Fruit fly (Drosophila melanogaster): ENCODE results near the gene eIF1A.

The eIF1A gene

DNA sequence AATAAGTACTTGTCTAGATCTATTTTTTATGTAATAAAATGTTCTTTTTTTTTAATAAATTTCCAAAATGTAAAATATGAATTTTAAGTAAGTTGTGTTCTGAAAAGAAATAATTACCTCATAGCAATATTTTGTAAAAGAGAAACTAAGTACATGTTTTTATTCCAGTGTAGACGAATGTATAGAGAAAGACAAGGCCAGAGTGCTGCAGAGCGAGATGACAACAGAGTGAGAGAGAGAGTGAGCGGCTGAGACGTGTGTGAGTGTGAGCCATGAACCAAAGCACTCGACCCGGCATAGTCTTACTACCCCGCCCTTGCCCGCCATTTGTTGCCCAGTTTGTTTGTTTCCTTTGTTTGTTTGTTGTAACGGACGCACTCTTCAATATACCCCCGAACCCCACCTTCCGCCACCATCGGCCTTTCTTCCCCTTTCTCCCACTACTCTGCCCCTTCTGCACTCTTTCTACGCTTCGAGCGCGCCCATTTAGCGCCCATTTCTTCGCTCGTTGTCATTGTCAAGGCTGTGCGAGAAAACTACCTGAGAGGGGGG, 37.0 kb downstream of the eIF1A start (continued):
- TF ChIP-seq CG15269 (tag; optimal IDR thresholded peaks at IDR 0.05) (peak; percentile 67), CG12744 (GFP tag; optimal IDR thresholded peaks at IDR 0.05) (no peak), Lhr (GFP tag; optimal IDR thresholded peaks at IDR 0.05) (peak; percentile 58), ac (GFP tag; optimal IDR thresholded peaks at IDR 0.05) (no peak), Poxn (GFP tag; IDR thresholded peaks at IDR 0.05) (no peak), CG5180 (GFP tag; optimal IDR thresholded peaks at IDR 0.05) (peak; percentile 76), inv (GFP tag; IDR thresholded peaks at IDR 0.05; ENCODE audit: partially characterized antibody) (no peak), CG18476 (GFP tag; optimal IDR thresholded peaks at IDR 0.05) (peak; percentile 3), CG4820 (GFP tag; optimal IDR thresholded peaks at IDR 0.05) (peak; percentile 18), Deaf1 (tag; optimal IDR thresholded peaks at IDR 0.05) (peak; percentile 21), CG30431 (GFP tag; optimal IDR thresholded peaks at IDR 0.05) (peak; percentile 27), Antp (GFP tag; optimal IDR thresholded peaks at IDR 0.05) (peak; percentile 24), zfh2 (GFP tag; optimal IDR thresholded peaks at IDR 0.05) (no peak), Nf-YC (tag; optimal IDR thresholded peaks at IDR 0.05) (peak; percentile 71), lola (GFP tag; optimal IDR thresholded peaks at IDR 0.05) (peak in 1 of 3 experiments; percentile 88), chm (GFP tag; IDR thresholded peaks at IDR 0.05) (peak; percentile 81), Ssrp (tag; optimal IDR thresholded peaks at IDR 0.05) (peak; percentile 52), sens (GFP tag) (peak; percentile 83), Nf-YA (GFP tag; IDR thresholded peaks at IDR 0.05) (0 out of 2 replicates have a peak, but pooled peaks have one; percentile 45), Taf1 (GFP tag; IDR thresholded peaks at IDR 0.05) (peak; percentile 57), tin (GFP tag; optimal IDR thresholded peaks at IDR 0.05) (peak; percentile 35), CG6254 (GFP tag; optimal IDR thresholded peaks at IDR 0.05) (peak; percentile 54), Nf-YB (GFP tag; optimal IDR thresholded peaks at IDR 0.05) (peak; percentile 61), unpg (GFP tag; optimal IDR thresholded peaks at IDR 0.05) (peak; percentile 20), CG6689 (GFP tag; IDR thresholded peaks at IDR 0.05) (peak; percentile 62), danr (GFP tag; IDR thresholded peaks at IDR 0.05) (no peak), CG10431 (GFP tag; optimal IDR thresholded peaks at IDR 0.05) (peak; percentile 37), CG31388 (GFP tag; optimal IDR thresholded peaks at IDR 0.05) (no peak), CG11093 (GFP tag; IDR thresholded peaks at IDR 0.05) (peak; percentile 61; the same call in 1 of the 3 replicates), CG10366 (GFP tag; IDR thresholded peaks at IDR 0.05) (no peak), cg (GFP tag; optimal IDR thresholded peaks at IDR 0.05) (peak; percentile 55), CG42726 (GFP tag; IDR thresholded peaks at IDR 0.05; ENCODE audit: partially characterized antibody) (0 out of 2 replicates have a peak, but pooled peaks have one; percentile 30), nmo (GFP tag; optimal IDR thresholded peaks at IDR 0.05) (peak; percentile 67), CG17361 (GFP tag; IDR thresholded peaks at IDR 0.05) (peak; percentile 97; the same call in 2 of the 3 replicates), CG10147 (GFP tag; optimal IDR thresholded peaks at IDR 0.05) (peak; percentile 24), CG9727 (GFP tag; optimal IDR thresholded peaks at IDR 0.05) (peak; percentile 81), Hmr (GFP tag; optimal IDR thresholded peaks at IDR 0.05) (peak; percentile 54), mld (GFP tag; IDR thresholded peaks at IDR 0.05; ENCODE audit: partially characterized antibody) (no peak), CG17385 (GFP tag; optimal IDR thresholded peaks at IDR 0.05) (peak; percentile 14), CG8478 (optimal IDR thresholded peaks at IDR 0.05) (no peak), CG6854 (GFP tag; optimal IDR thresholded peaks at IDR 0.05) (peak; percentile 15), bigmax (GFP tag; optimal IDR thresholded peaks at IDR 0.05) (peak; percentile 16), wek (GFP tag; optimal IDR thresholded peaks at IDR 0.05) (peak; percentile 68), lab (GFP tag; optimal IDR thresholded peaks at IDR 0.05) (peak; percentile 78), Ada2b (GFP tag; IDR thresholded peaks at IDR 0.05) (peak; percentile 14), CG10543 (GFP tag; optimal IDR thresholded peaks at IDR 0.05) (peak; percentile 43), CG18262 (tag; optimal IDR thresholded peaks at IDR 0.05) (peak; percentile 90), sc (optimal IDR thresholded peaks at IDR 0.05) (no peak), sc (GFP tag; optimal IDR thresholded peaks at IDR 0.05) (peak; percentile 32), D19A (tag; optimal IDR thresholded peaks at IDR 0.05) (peak; percentile 56)
